Worm (Caenorhabditis elegans) whole organism, L4/young adult: ENCODE results near the gene F44D12.6.

ENCODE experiments used
- W03F9.2 ChIP-seq: fragments of 150-350 bp; optimal IDR thresholded peaks from 2 replicates; lab custom pipeline; 2014; ENCODE audit warnings: missing biosample characterization, missing genetic modification characterization
- him-1 ChIP-seq: sonication (generic microtip); optimal IDR thresholded peaks from 2 replicates; lab custom pipeline; 2016; ENCODE audit warnings: missing genotype, missing genetic modification reagents, missing genetic modification characterization, missing compliant biosample characterization

- TF ChIP-seq him-1 (tag; lab: Kevin White, UChicago), result no peak
- no peak for TF ChIP-seq W03F9.2
Measured at ce11 chrIV:10080816-10081215, 47.7 kb downstream of the F44D12.6 start, which contains the start of gene W01B6.6.
